Fruit fly (Drosophila melanogaster): ENCODE results near the gene beg.
A peak's percentile ranks its signal among the peaks of the same experiment; 100 is the strongest.

Gene beg

DNA sequence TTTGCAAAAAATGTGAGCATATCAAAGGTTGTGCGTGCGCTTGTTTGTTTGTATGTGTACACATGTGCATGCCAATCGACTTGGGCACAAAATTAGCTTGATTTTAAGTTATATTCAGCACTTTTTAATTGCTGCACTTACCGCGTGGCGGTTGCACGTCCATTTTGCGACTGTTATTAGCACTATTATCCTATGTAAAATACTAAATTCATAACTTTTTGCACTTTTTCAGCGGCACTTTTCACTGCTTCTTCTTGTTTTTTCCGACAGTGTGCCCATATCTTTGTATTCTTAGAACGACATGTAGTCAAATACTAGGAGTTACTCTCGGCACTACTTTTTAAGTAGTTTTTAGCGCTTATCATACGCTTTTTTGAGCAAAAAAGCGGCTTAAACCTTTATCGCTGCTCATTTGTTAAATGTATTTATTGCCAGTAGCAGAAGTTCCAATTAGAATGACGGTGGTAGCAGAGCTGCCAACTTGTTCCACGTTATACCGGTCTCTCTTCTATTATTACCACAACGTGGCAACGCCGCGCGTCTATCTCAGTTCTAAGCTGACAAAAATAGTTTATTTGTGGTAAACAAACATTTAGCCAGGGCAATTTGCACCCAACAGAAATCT lies 6.9 kb downstream of the beg start, which contains the start of the genes scaf6 and Papst2 (continued):
- TF ChIP-seq CG7963 (GFP tag; IDR thresholded peaks at IDR 0.05; ENCODE audit: partially characterized antibody) (no peak), GATAe (GFP tag; conservative IDR thresholded peaks at IDR 0.05) (0 out of 2 replicates have a peak, but pooled peaks have one; percentile 24), zfh2 (GFP tag; optimal IDR thresholded peaks at IDR 0.05) (peak; percentile 0), CG12942 (GFP tag; optimal IDR thresholded peaks at IDR 0.05) (no peak), pb (GFP tag; optimal IDR thresholded peaks at IDR 0.05) (no peak), gro (GFP tag; optimal IDR thresholded peaks at IDR 0.05) (no peak), CG4360 (GFP tag; IDR thresholded peaks at IDR 0.05) (no peak), jigr1 (GFP tag; IDR thresholded peaks at IDR 0.05) (no peak), CG17829 (tag; optimal IDR thresholded peaks at IDR 0.05) (peak; percentile 41), ab (GFP tag; optimal IDR thresholded peaks at IDR 0.05) (no peak), CG8924 (tag; optimal IDR thresholded peaks at IDR 0.05) (no peak), chn (GFP tag; optimal IDR thresholded peaks at IDR 0.05) (no peak), Antp (GFP tag; optimal IDR thresholded peaks at IDR 0.05) (no peak), CG11247 (GFP tag; IDR thresholded peaks at IDR 0.05) (no peak), cad (GFP tag; optimal IDR thresholded peaks at IDR 0.05) (no peak), dysf (GFP tag; IDR thresholded peaks at IDR 0.05) (no peak), CG16815 (GFP tag; optimal IDR thresholded peaks at IDR 0.05) (no peak), CG6272 (GFP tag; IDR thresholded peaks at IDR 0.05) (no peak), prd (optimal IDR thresholded peaks at IDR 0.05) (no peak), prd (GFP tag; IDR thresholded peaks at IDR 0.05) (no peak; the same call in 2 of the 3 replicates), ATbp (GFP tag; optimal IDR thresholded peaks at IDR 0.05) (no peak), kni (GFP tag; optimal IDR thresholded peaks at IDR 0.05) (no peak), CG17186 (GFP tag; optimal IDR thresholded peaks at IDR 0.05) (peak; percentile 35), CG10267 (tag; optimal IDR thresholded peaks at IDR 0.05) (peak; percentile 59), Aef1 (GFP tag; IDR thresholded peaks at IDR 0.05) (no peak), danr (GFP tag; IDR thresholded peaks at IDR 0.05) (no peak), gt (GFP tag; IDR thresholded peaks at IDR 0.05) (no peak), CG4730 (GFP tag; IDR thresholded peaks at IDR 0.05) (no peak), NC2α (GFP tag; optimal IDR thresholded peaks at IDR 0.05) (no peak), CG7839 (tag; optimal IDR thresholded peaks at IDR 0.05) (no peak), Dp (GFP tag; optimal IDR thresholded peaks at IDR 0.05) (peak; percentile 36), en (GFP tag; optimal IDR thresholded peaks at IDR 0.05) (no peak), CG11723 (GFP tag; optimal IDR thresholded peaks at IDR 0.05) (no peak), pfk (GFP tag; optimal IDR thresholded peaks at IDR 0.05) (no peak), Ptx1 (GFP tag; IDR thresholded peaks at IDR 0.05) (no peak), Opbp (GFP tag; IDR thresholded peaks at IDR 0.05; ENCODE audit: partially characterized antibody) (peak; percentile 53; the same call in 1 of the 3 replicates), CG12769 (tag; optimal IDR thresholded peaks at IDR 0.05) (no peak), CG10979 (tag; optimal IDR thresholded peaks at IDR 0.05) (peak; percentile 19), so (GFP tag; IDR thresholded peaks at IDR 0.05) (no peak), BtbVII (GFP tag; optimal IDR thresholded peaks at IDR 0.05) (no peak), CG32767 (GFP tag; IDR thresholded peaks at IDR 0.05) (no peak), lov (optimal IDR thresholded peaks at IDR 0.05) (no peak), lov (GFP tag; IDR thresholded peaks at IDR 0.05) (no peak), CG4424 (GFP tag; optimal IDR thresholded peaks at IDR 0.05) (peak; percentile 23), Usf (GFP tag; optimal IDR thresholded peaks at IDR 0.05) (no peak), CG3163 (GFP tag; optimal IDR thresholded peaks at IDR 0.05) (no peak), CG13775 (GFP tag; optimal IDR thresholded peaks at IDR 0.05) (peak; percentile 19), CG30020 (tag; optimal IDR thresholded peaks at IDR 0.05) (peak; percentile 48), NC2β (GFP tag; optimal IDR thresholded peaks at IDR 0.05) (peak; percentile 4), croc (GFP tag; conservative IDR thresholded peaks at IDR 0.05) (no peak), CG13296 (GFP tag; optimal IDR thresholded peaks at IDR 0.05) (no peak), Fer1 (GFP tag; optimal IDR thresholded peaks at IDR 0.05) (no peak)

Measured in whole organism, embryonic.